Worm (Caenorhabditis elegans): ENCODE measurements around the gene lec-2.

Gene lec-2

ce11 chrII:9970438-9971092 is 45.4 kb downstream of the lec-2 start, which contains the start of gene R53.5:
Gene R53.5, minus strand, starts transcription at chrII:9970488.
- no peak for TF ChIP-seq F52B5.7 (tag; optimal IDR thresholded peaks at IDR 0.05)
- TF ChIP-seq nfyb-1 (GFP tag; IDR thresholded peaks at IDR 0.05), result 0 out of 2 replicates have a peak, but pooled peaks have one; percentile 10
- no peak for TF ChIP-seq ets-4 (GFP tag; optimal IDR thresholded peaks at IDR 0.05)
- no peak for TF ChIP-seq B0035.1 (tag; optimal IDR thresholded peaks at IDR 0.05)
- peak in 1 of 2 experiments; percentile 10 for TF ChIP-seq rec-8 (tag; optimal IDR thresholded peaks at IDR 0.05)
- no peak for TF ChIP-seq tlf-1 (GFP tag; optimal IDR thresholded peaks at IDR 0.05)
- no peak for TF ChIP-seq athp-1 (tag; optimal IDR thresholded peaks at IDR 0.05)
- TF ChIP-seq rpc-1 (optimal IDR thresholded peaks at IDR 0.05), result no peak
- TF ChIP-seq rpc-1 (tag; optimal IDR thresholded peaks at IDR 0.05), result no peak
- no peak for TF ChIP-seq ekl-4 (GFP tag; IDR thresholded peaks at IDR 0.05)
- no peak for TF ChIP-seq lir-1 (GFP tag; conservative IDR thresholded peaks at IDR 0.05)
- TF ChIP-seq efl-1 (GFP tag; optimal IDR thresholded peaks at IDR 0.05), result no peak
- no peak for TF ChIP-seq nhr-27 (tag; optimal IDR thresholded peaks at IDR 0.05)
- no peak for TF ChIP-seq repo-1 (tag; optimal IDR thresholded peaks at IDR 0.05)
- no peak for TF ChIP-seq ceh-79 (tag; optimal IDR thresholded peaks at IDR 0.05)
- peak; percentile 19 for TF ChIP-seq K12H6.12 (tag; optimal IDR thresholded peaks at IDR 0.05)
- peak; percentile 4 for TF ChIP-seq snpc-1.3 (tag; optimal IDR thresholded peaks at IDR 0.05; ENCODE audit: insufficient read depth)
- TF ChIP-seq hlh-12 (tag; optimal IDR thresholded peaks at IDR 0.05), result no peak
- no peak for TF ChIP-seq ztf-3 (GFP tag; optimal IDR thresholded peaks at IDR 0.05)
- TF ChIP-seq rcor-1 (GFP tag; IDR thresholded peaks at IDR 0.05), result no peak
- TF ChIP-seq F57A8.1 (GFP tag; optimal IDR thresholded peaks at IDR 0.05), result no peak
- TF ChIP-seq dpl-1 (GFP tag; optimal IDR thresholded peaks at IDR 0.05), result no peak
- peak; percentile 73 for TF ChIP-seq hmg-1.2 (GFP tag; IDR thresholded peaks at IDR 0.05)
- TF ChIP-seq F39B2.1 (GFP tag; IDR thresholded peaks at IDR 0.05), result no peak

- TF ChIP-seq snpc-4 (GFP tag; optimal IDR thresholded peaks at IDR 0.05), result no peak
- TF ChIP-seq snpc-4 (tag; optimal IDR thresholded peaks at IDR 0.05), result peak in 2 of 4 experiments; percentile 10 to 31
- TF ChIP-seq dpl-1 (GFP tag; optimal IDR thresholded peaks at IDR 0.05), result peak; percentile 57
- TF ChIP-seq egl-44 (GFP tag; IDR thresholded peaks at IDR 0.05), result 0 out of 2 replicates have a peak, but pooled peaks have one; percentile 15
- TF ChIP-seq F33H1.4 (GFP tag; IDR thresholded peaks at IDR 0.05), result peak; percentile 88
- TF ChIP-seq F49E8.2 (tag; optimal IDR thresholded peaks at IDR 0.05; ENCODE audit: insufficient read depth), result no peak
- no peak for TF ChIP-seq cebp-1 (GFP tag; IDR thresholded peaks at IDR 0.05)
- peak; percentile 37 for TF ChIP-seq cebp-1 (tag; optimal IDR thresholded peaks at IDR 0.05)
- peak; percentile 64 for TF ChIP-seq snpc-3.4 (tag; optimal IDR thresholded peaks at IDR 0.05)
- TF ChIP-seq mcd-1 (GFP tag; IDR thresholded peaks at IDR 0.05), result peak; percentile 23; the same call in 1 of the 2 replicates
- peak; percentile 46; the same call in 1 of the 2 replicates for TF ChIP-seq hmg-1.2 (GFP tag; IDR thresholded peaks at IDR 0.05)
- peak; percentile 19; the same call in 1 of the 2 replicates for TF ChIP-seq madf-8 (GFP tag; conservative IDR thresholded peaks at IDR 0.05)
- peak; percentile 52 for TF ChIP-seq unc-130 (GFP tag; optimal IDR thresholded peaks at IDR 0.05)
- no peak for TF ChIP-seq sdz-38 (tag; optimal IDR thresholded peaks at IDR 0.05)
- TF ChIP-seq lsl-1 (GFP tag; optimal IDR thresholded peaks at IDR 0.05), result peak; percentile 62
- TF ChIP-seq Y67H2A.10 (GFP tag; conservative IDR thresholded peaks at IDR 0.05), result 0 out of 2 replicates have a peak, but pooled peaks have one; percentile 11
- no peak for TF ChIP-seq F10E7.11 (tag; optimal IDR thresholded peaks at IDR 0.05)
- TF ChIP-seq D2030.7 (GFP tag; IDR thresholded peaks at IDR 0.05), result peak; percentile 70
- TF ChIP-seq nfyb-1 (GFP tag; IDR thresholded peaks at IDR 0.05), result no peak
- TF ChIP-seq ceh-91 (GFP tag; IDR thresholded peaks at IDR 0.05), result peak; percentile 58
- TF ChIP-seq nhr-80 (tag; optimal IDR thresholded peaks at IDR 0.05), result peak; percentile 20
- no peak for TF ChIP-seq die-1 (tag; optimal IDR thresholded peaks at IDR 0.05)
- TF ChIP-seq madf-3 (GFP tag; IDR thresholded peaks at IDR 0.05), result no peak
- TF ChIP-seq F23B12.7 (tag; optimal IDR thresholded peaks at IDR 0.05; ENCODE audit: insufficient read depth), result peak; percentile 83
- no peak for TF ChIP-seq ceh-58 (GFP tag; IDR thresholded peaks at IDR 0.05)
These were observed 47.8 kb downstream of the lec-2 start, which contains the start of the genes R53.4 and psf-1 for ce11 chrII:9967999-9968706. Gene R53.4, minus strand, starts transcription at chrII:9968049. Gene psf-1, plus strand, starts transcription at chrII:9968673.

Measured in whole organism, young adult.